Worm (Caenorhabditis elegans): Measurements from ENCODE around the gene Y116F11B.13.

The Y116F11B.13 gene

DNA sequence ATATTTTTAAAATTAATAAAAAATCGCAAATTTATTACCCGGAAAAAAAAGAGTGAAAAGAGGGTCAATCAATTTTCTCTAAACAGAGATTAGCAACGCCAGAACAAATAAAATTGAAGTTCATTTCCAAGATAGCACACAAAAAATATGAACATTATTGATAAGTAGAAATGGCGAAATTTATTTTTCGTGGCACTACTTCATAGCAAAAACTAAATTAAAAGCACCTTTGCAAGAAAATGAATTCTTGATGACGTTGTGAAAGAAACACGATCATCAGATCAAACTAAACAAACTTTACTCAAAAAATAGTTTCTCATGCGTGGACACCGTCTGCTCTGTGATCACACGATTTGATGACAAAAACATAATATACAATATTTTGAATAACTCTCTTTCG, 39.6 kb downstream of the Y116F11B.13 start, which contains the start of gene Y60A3A.16 (continued):
- TF ChIP-seq tbx-2 (tag; optimal IDR thresholded peaks at IDR 0.05) = no peak
- no peak for TF ChIP-seq nfya-1 (tag; optimal IDR thresholded peaks at IDR 0.05)
- TF ChIP-seq nhr-232 (tag; optimal IDR thresholded peaks at IDR 0.05) = no peak
- no peak for TF ChIP-seq madf-2 (tag; optimal IDR thresholded peaks at IDR 0.05)
- TF ChIP-seq ama-1 (optimal IDR thresholded peaks at IDR 0.05) = no peak

DNA sequence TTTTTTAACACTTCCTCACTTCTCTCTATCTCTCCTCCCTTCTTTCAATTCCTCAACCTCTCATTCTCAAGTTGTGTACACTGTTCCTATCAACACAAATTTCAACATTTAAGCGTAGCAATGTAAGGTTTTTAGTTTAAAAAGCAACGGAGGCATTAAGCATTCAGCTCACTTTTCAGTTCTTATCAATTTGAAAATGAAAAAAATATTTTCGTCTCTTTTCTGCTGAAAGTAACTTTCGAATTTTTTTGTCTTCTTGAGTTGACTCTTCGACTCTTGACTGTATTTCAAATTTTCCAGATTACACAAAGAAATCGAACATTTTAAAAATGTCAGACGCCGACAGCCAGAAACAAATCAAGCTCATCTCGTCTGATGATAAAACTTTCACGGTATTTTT, 40.9 kb downstream of the Y116F11B.13 start, which contains the start of gene skr-4:
TSS of gene skr-4 (plus strand) at position 301 of the 400 bp plus-strand sequence.
- no peak for TF ChIP-seq ceh-34 (tag; optimal IDR thresholded peaks at IDR 0.05)
- no peak for TF ChIP-seq K02D7.2 (tag; optimal IDR thresholded peaks at IDR 0.05)
- no peak for TF ChIP-seq nhr-11 (tag; optimal IDR thresholded peaks at IDR 0.05)
- no peak for TF ChIP-seq nfya-1 (tag; optimal IDR thresholded peaks at IDR 0.05)
- TF ChIP-seq sox-4 (tag; optimal IDR thresholded peaks at IDR 0.05) = no peak
- no peak for TF ChIP-seq rnt-1 (tag; optimal IDR thresholded peaks at IDR 0.05)
- TF ChIP-seq mec-3 (tag; optimal IDR thresholded peaks at IDR 0.05; ENCODE audit: borderline replicate concordance) = no peak
- no peak for TF ChIP-seq ztf-16 (tag; optimal IDR thresholded peaks at IDR 0.05)
- no peak for TF ChIP-seq syd-9 (tag; optimal IDR thresholded peaks at IDR 0.05)
- no peak for TF ChIP-seq npax-4 (tag; optimal IDR thresholded peaks at IDR 0.05)
- no peak for TF ChIP-seq ceh-24 (tag; optimal IDR thresholded peaks at IDR 0.05)
- no peak for TF ChIP-seq tbx-2 (tag; optimal IDR thresholded peaks at IDR 0.05)

DNA sequence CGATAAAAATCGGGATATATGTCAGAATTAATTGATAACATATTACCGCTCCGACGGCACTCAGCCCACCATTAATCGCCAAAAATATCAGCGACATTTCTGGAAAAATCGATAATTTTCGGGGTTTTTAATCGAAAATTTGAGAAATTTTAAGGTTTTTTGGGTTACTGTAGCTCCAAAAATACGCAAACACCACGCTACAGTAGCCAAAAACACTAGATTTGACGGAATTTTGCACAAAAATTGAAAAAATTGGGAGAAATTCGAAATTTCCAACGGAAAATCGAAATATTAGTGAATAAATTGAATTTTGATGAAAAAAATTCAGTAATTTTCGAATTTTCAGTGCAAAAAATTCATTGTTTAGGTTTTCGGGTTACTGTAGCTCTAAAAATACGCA, 51.2 kb downstream of the Y116F11B.13 start, which contains the start of gene algn-7:
TSS of gene algn-7 (minus strand) at position 101 of the 400 bp plus-strand sequence.
- TF ChIP-seq madf-2 (tag; optimal IDR thresholded peaks at IDR 0.05) (no peak), T23F11.4 (GFP tag; optimal IDR thresholded peaks at IDR 0.05) (no peak), lin-11 (tag; optimal IDR thresholded peaks at IDR 0.05) (no peak), ceh-14 (tag; optimal IDR thresholded peaks at IDR 0.05) (no peak), elt-4 (tag; optimal IDR thresholded peaks at IDR 0.05) (no peak), ceh-48 (tag; optimal IDR thresholded peaks at IDR 0.05) (no peak), nhr-11 (tag; optimal IDR thresholded peaks at IDR 0.05) (no peak), zip-5 (tag; optimal IDR thresholded peaks at IDR 0.05) (no peak), ahr-1 (tag; optimal IDR thresholded peaks at IDR 0.05) (no peak)
